Worm (Caenorhabditis elegans) whole organism, late embryonic: ENCODE data around the gene nep-26.

Experiments
- K02D7.2 ChIP-seq: sonication (generic microtip); optimal IDR thresholded peaks from 2 replicates; lab custom pipeline; 2017; ENCODE audit warnings: mild to moderate bottlenecking, missing genetic modification characterization, missing compliant biosample characterization
- K09A11.1 ChIP-seq: sonication (generic microtip); optimal IDR thresholded peaks from 2 replicates; lab custom pipeline; 2017; ENCODE audit warnings: antibody characterized with exemption, mild to moderate bottlenecking, missing genetic modification characterization, missing compliant biosample characterization; ENCODE audit not compliant: insufficient read depth
- ceh-19 ChIP-seq: fragments of 200-800 bp; sonication (Bioruptor generic); optimal IDR thresholded peaks from 2 replicates; lab custom pipeline; 2018; ENCODE audit warnings: mild to moderate bottlenecking, missing genetic modification characterization, missing compliant biosample characterization
- ceh-24 ChIP-seq: sonication (generic microtip); optimal IDR thresholded peaks from 2 replicates; lab custom pipeline; 2016; ENCODE audit warnings: mild to moderate bottlenecking, missing genetic modification characterization, missing compliant biosample characterization
- ceh-34 ChIP-seq: sonication (generic microtip); optimal IDR thresholded peaks from 2 replicates; lab custom pipeline; 2016; ENCODE audit warnings: mild to moderate bottlenecking, missing genetic modification characterization, missing compliant biosample characterization
- ceh-45 ChIP-seq: fragments of 200-800 bp; sonication (Bioruptor generic); IDR thresholded peaks from 2 replicates; pipeline ENCODE4 v1.3.6; 2022; ENCODE audit warnings: missing genetic modification reagents, missing genetic modification characterization, missing compliant biosample characterization
- ceh-48 ChIP-seq: sonication (generic microtip); optimal IDR thresholded peaks from 2 replicates; lab custom pipeline; 2016; ENCODE audit warnings: missing genetic modification characterization, inconsistent platforms, missing compliant biosample characterization
- ets-4 ChIP-seq: sonication (generic microtip); optimal IDR thresholded peaks from 2 replicates; lab custom pipeline; 2016; ENCODE audit warnings: missing genetic modification characterization, missing compliant biosample characterization
- gmeb-2 ChIP-seq: sonication (generic microtip); optimal IDR thresholded peaks from 2 replicates; lab custom pipeline; 2016; ENCODE audit warnings: missing genetic modification characterization, inconsistent platforms, missing compliant biosample characterization
- mec-3 ChIP-seq: sonication (generic microtip); optimal IDR thresholded peaks from 2 replicates; lab custom pipeline; 2016; ENCODE audit warnings: borderline replicate concordance, missing genetic modification characterization, missing compliant biosample characterization
- pag-3 ChIP-seq: sonication (generic microtip); optimal IDR thresholded peaks from 2 replicates; lab custom pipeline; 2016; ENCODE audit warnings: missing compliant biosample characterization, missing genetic modification characterization, borderline replicate concordance
- pha-4 ChIP-seq: fragments of 150-350 bp; optimal IDR thresholded peaks from 2 replicates; lab custom pipeline; 2018; ENCODE audit warnings: missing biosample characterization, missing genetic modification reagents, missing genetic modification characterization
- ref-2 ChIP-seq: sonication (generic microtip); optimal IDR thresholded peaks from 2 replicates; lab custom pipeline; 2016; ENCODE audit warnings: missing genetic modification characterization, missing compliant biosample characterization
- rnt-1 ChIP-seq: sonication (generic microtip); optimal IDR thresholded peaks from 2 replicates; lab custom pipeline; 2016; ENCODE audit warnings: missing genetic modification characterization, missing compliant biosample characterization
- sox-4 ChIP-seq: sonication (generic microtip); optimal IDR thresholded peaks from 2 replicates; lab custom pipeline; 2017; ENCODE audit warnings: mild to moderate bottlenecking, missing genetic modification characterization, inconsistent platforms, missing compliant biosample characterization
- syd-9 ChIP-seq: sonication (generic microtip); optimal IDR thresholded peaks from 2 replicates; lab custom pipeline; 2016; ENCODE audit warnings: mild to moderate bottlenecking, missing genetic modification characterization, moderate library complexity, missing compliant biosample characterization
- tbx-7 ChIP-seq: sonication (generic microtip); optimal IDR thresholded peaks from 2 replicates; lab custom pipeline; 2016; ENCODE audit warnings: missing genotype, missing genetic modification characterization, missing compliant biosample characterization

nep-26 gene

ce11 chrII:10245612-10246011, 54.3 kb downstream of the nep-26 start:
- TF ChIP-seq sox-4 (tag; lab: Kevin White, UChicago) = no peak
- no peak for TF ChIP-seq ets-4 (tag; lab: Kevin White, UChicago)
- TF ChIP-seq ceh-24 (tag; lab: Kevin White, UChicago) = no peak
- no peak for TF ChIP-seq gmeb-2 (tag; lab: Kevin White, UChicago)
- no peak for TF ChIP-seq pha-4
- TF ChIP-seq pag-3 = no peak
- no peak for TF ChIP-seq ceh-45 (GFP tag; lab: Robert Waterston, UW)
- no peak for TF ChIP-seq mec-3 (tag; lab: Kevin White, UChicago)
- TF ChIP-seq K09A11.1 (tag; lab: Kevin White, UChicago) = no peak
- no peak for TF ChIP-seq ref-2
- TF ChIP-seq, all 69 proteins: peak for 0

- TF ChIP-seq ceh-19 (GFP tag; lab: Kevin White, UChicago) (no peak), K02D7.2 (no peak), rnt-1 (tag; lab: Kevin White, UChicago) (no peak), tbx-7 (tag; lab: Kevin White, UChicago) (no peak)
Measured at ce11 chrII:10242294-10242693, 57.6 kb downstream of the nep-26 start, which contains the start of gene mrps-14. Gene mrps-14 (minus strand): TSS chrII:10242490.

ce11 chrII:10239595-10239994, 60.3 kb downstream of the nep-26 start, which contains the start of gene mec-15:
Gene mec-15 (minus strand): TSS chrII:10239695.
- TF ChIP-seq syd-9 (tag; lab: Kevin White, UChicago) = no peak

- TF ChIP-seq ceh-34 (tag; lab: Kevin White, UChicago) (no peak), ceh-48 (tag; lab: Kevin White, UChicago) (no peak)
Measured at ce11 chrII:10234398-10234797, 65.5 kb downstream of the nep-26 start, which contains the start of gene ubxn-5. Gene ubxn-5 (minus strand): TSS chrII:10234498.
